Fruit fly (Drosophila melanogaster) whole organism, embryonic: ENCODE results near the gene CG6569.
A peak's percentile ranks its signal among the peaks of the same experiment; 100 is the strongest.

ENCODE experiments used
- ATbp ChIP-seq: fragments of 200-800 bp; sonication (Bioruptor generic); optimal IDR thresholded peaks from 2 replicates; lab custom pipeline; 2017; ENCODE audit warnings: missing biosample characterization, mild to moderate bottlenecking, missing genetic modification characterization, missing genetic modification reagents
- Abd-B ChIP-seq: fragments of 200-800 bp; sonication (Bioruptor generic); optimal IDR thresholded peaks from 2 replicates; lab custom pipeline; 2018; ENCODE audit warnings: missing biosample characterization, mild to moderate bottlenecking, missing genetic modification characterization, moderate library complexity
- Antp ChIP-seq: fragments of 200-800 bp; sonication (Bioruptor generic); optimal IDR thresholded peaks from 3 replicates; lab custom pipeline; 2016; ENCODE audit warnings: missing biosample characterization, missing genetic modification characterization
- C15 ChIP-seq: fragments of 200-800 bp; sonication (Bioruptor generic); IDR thresholded peaks from 3 replicates; pipeline ENCODE4 v1.3.6; 2022; ENCODE audit warnings: missing biosample characterization, missing genetic modification characterization
- CG10321 ChIP-seq: fragments of 200-800 bp; sonication (Bioruptor generic); IDR thresholded peaks from 2 replicates; pipeline ENCODE4 v1.3.6; 2022; ENCODE audit warnings: missing biosample characterization, missing genetic modification characterization
- CG12236 ChIP-seq: fragments of 200-800 bp; sonication (Bioruptor generic); optimal IDR thresholded peaks from 2 replicates; lab custom pipeline; 2016; ENCODE audit warnings: missing biosample characterization, missing genetic modification characterization
- CG12769 ChIP-seq: fragments of 200-800 bp; sonication (Bioruptor generic); optimal IDR thresholded peaks from 2 replicates; lab custom pipeline; 2019; ENCODE audit warnings: missing biosample characterization, mild to moderate bottlenecking, missing genetic modification characterization, moderate library complexity
- CG13123 ChIP-seq: fragments of 200-800 bp; sonication (Bioruptor generic); optimal IDR thresholded peaks from 2 replicates; lab custom pipeline; 2016; ENCODE audit warnings: missing biosample characterization, missing genetic modification characterization
- CG13424 ChIP-seq: fragments of 200-800 bp; sonication (Bioruptor generic); optimal IDR thresholded peaks from 2 replicates; lab custom pipeline; 2019; ENCODE audit warnings: missing biosample characterization, mild to moderate bottlenecking, missing genetic modification characterization, moderate library complexity
- CG13624 ChIP-seq: fragments of 200-800 bp; sonication (Bioruptor generic); optimal IDR thresholded peaks from 2 replicates; lab custom pipeline; 2016; ENCODE audit warnings: missing biosample characterization, missing genetic modification characterization
- CG14441 ChIP-seq: fragments of 200-800 bp; sonication (Bioruptor generic); IDR thresholded peaks from 2 replicates; pipeline ENCODE4 v1.3.6; 2022; ENCODE audit warnings: missing biosample characterization, missing genetic modification characterization
- CG15011 ChIP-seq: fragments of 200-800 bp; sonication (Bioruptor generic); optimal IDR thresholded peaks from 3 replicates; lab custom pipeline; 2018; ENCODE audit warnings: missing biosample characterization, mild to moderate bottlenecking, missing genetic modification characterization
- CG17802 ChIP-seq: fragments of 200-800 bp; sonication (Bioruptor generic); optimal IDR thresholded peaks from 2 replicates; lab custom pipeline; 2018; ENCODE audit warnings: missing biosample characterization, mild to moderate bottlenecking, missing genetic modification characterization, moderate library complexity
- CG31365 ChIP-seq: fragments of 200-800 bp; sonication (Bioruptor generic); optimal IDR thresholded peaks from 2 replicates; lab custom pipeline; 2018; ENCODE audit warnings: missing biosample characterization, mild to moderate bottlenecking, missing genetic modification characterization
- CG34422 ChIP-seq: fragments of 200-800 bp; sonication (Bioruptor generic); IDR thresholded peaks from 3 replicates; pipeline ENCODE4 v1.3.6; 2022; ENCODE audit warnings: missing biosample characterization, missing genetic modification characterization
- CG4424 ChIP-seq: fragments of 200-800 bp; sonication (Bioruptor generic); optimal IDR thresholded peaks from 3 replicates; lab custom pipeline; 2016; ENCODE audit warnings: missing biosample characterization, missing genetic modification characterization
- CG4854 ChIP-seq: fragments of 200-800 bp; sonication (Bioruptor generic); optimal IDR thresholded peaks from 2 replicates; lab custom pipeline; 2016; ENCODE audit warnings: missing biosample characterization, missing genetic modification characterization, inconsistent platforms
- CG6175 ChIP-seq: fragments of 200-800 bp; sonication (Bioruptor generic); IDR thresholded peaks from 3 replicates; pipeline ENCODE4 v1.3.6; 2022; ENCODE audit warnings: missing biosample characterization, missing genetic modification characterization
- CG8089 ChIP-seq: fragments of 200-800 bp; sonication (Bioruptor generic); optimal IDR thresholded peaks from 3 replicates; lab custom pipeline; 2016; ENCODE audit warnings: missing biosample characterization, missing genetic modification characterization
- CG8765 ChIP-seq: fragments of 200-800 bp; sonication (Bioruptor generic); IDR thresholded peaks from 2 replicates; pipeline ENCODE4 v1.3.6; 2022; ENCODE audit warnings: missing biosample characterization, missing genetic modification characterization
- CHES-1-like ChIP-seq: fragments of 200-800 bp; sonication (Bioruptor generic); optimal IDR thresholded peaks from 2 replicates; lab custom pipeline; 2016; ENCODE audit warnings: missing biosample characterization, missing genetic modification characterization
- D19B ChIP-seq: fragments of 200-800 bp; sonication (Bioruptor generic); optimal IDR thresholded peaks from 2 replicates; lab custom pipeline; 2017; ENCODE audit warnings: missing biosample characterization, mild to moderate bottlenecking, missing genetic modification characterization
- Deaf1 ChIP-seq: fragments of 200-800 bp; optimal IDR thresholded peaks from 3 replicates; lab custom pipeline; 2019; ENCODE audit warnings: missing biosample characterization, mild to moderate bottlenecking, missing genetic modification characterization, moderate library complexity
- Hsf ChIP-seq: fragments of 200-800 bp; sonication (Bioruptor generic); optimal IDR thresholded peaks from 3 replicates; lab custom pipeline; 2016; ENCODE audit warnings: missing biosample characterization, missing genetic modification characterization
- Lhr ChIP-seq: fragments of 200-800 bp; sonication (Bioruptor generic); optimal IDR thresholded peaks from 3 replicates; lab custom pipeline; 2017; ENCODE audit warnings: mild to moderate bottlenecking, missing biosample characterization, missing genetic modification reagents, missing genetic modification characterization
- Mad ChIP-seq: fragments of 200-800 bp; sonication (Bioruptor generic); optimal IDR thresholded peaks from 2 replicates; lab custom pipeline; 2016; ENCODE audit warnings: missing biosample characterization, missing genetic modification characterization
- Nf-YB ChIP-seq: fragments of 200-800 bp; sonication (Bioruptor generic); optimal IDR thresholded peaks from 3 replicates; lab custom pipeline; 2019; ENCODE audit warnings: missing biosample characterization, mild to moderate bottlenecking, missing genetic modification characterization, moderate library complexity
- Opbp ChIP-seq: fragments of 200-800 bp; sonication (Bioruptor generic); IDR thresholded peaks from 3 replicates; pipeline ENCODE4 v1.3.6; 2022; ENCODE audit warnings: missing biosample characterization, missing genetic modification characterization; ENCODE audit not compliant: partially characterized antibody
- Optix ChIP-seq: fragments of 200-800 bp; sonication (Bioruptor generic); IDR thresholded peaks from 3 replicates; pipeline ENCODE4 v1.3.6; 2022; ENCODE audit warnings: missing biosample characterization, missing genetic modification characterization
- Ptx1 ChIP-seq: fragments of 200-800 bp; sonication (Bioruptor generic); IDR thresholded peaks from 2 replicates; pipeline ENCODE4 v1.3.6; 2022; ENCODE audit warnings: missing biosample characterization, missing genetic modification characterization
- Ravus ChIP-seq: fragments of 200-800 bp; sonication (Bioruptor generic); IDR thresholded peaks from 2 replicates; pipeline ENCODE4 v1.3.6; 2022; ENCODE audit warnings: missing biosample characterization, missing genetic modification characterization
- Taf1 ChIP-seq: fragments of 200-800 bp; sonication (Bioruptor generic); IDR thresholded peaks from 2 replicates; pipeline ENCODE4 v1.3.6; 2022; ENCODE audit warnings: missing biosample characterization, missing genetic modification characterization
- YL-1 ChIP-seq: fragments of 200-800 bp; sonication (Bioruptor generic); optimal IDR thresholded peaks from 3 replicates; lab custom pipeline; 2017; ENCODE audit warnings: missing biosample characterization, mild to moderate bottlenecking, missing genetic modification characterization
- br ChIP-seq: fragments of >200 bp; optimal IDR thresholded peaks from 2 replicates; lab custom pipeline; 2017
- ci ChIP-seq: fragments of 200-800 bp; sonication (Bioruptor generic); IDR thresholded peaks from 3 replicates; pipeline ENCODE4 v1.3.6; 2022; ENCODE audit warnings: missing biosample characterization, missing genetic modification characterization
- dm ChIP-seq: fragments of 200-800 bp; sonication (Bioruptor generic); optimal IDR thresholded peaks from 3 replicates; lab custom pipeline; 2016; ENCODE audit warnings: missing biosample characterization, missing genetic modification characterization
- dmrt99B ChIP-seq: fragments of 200-800 bp; sonication (Bioruptor generic); optimal IDR thresholded peaks from 2 replicates; lab custom pipeline; 2018; ENCODE audit warnings: missing biosample characterization, mild to moderate bottlenecking, missing genetic modification characterization, moderate library complexity
- dysf ChIP-seq: fragments of 200-800 bp; sonication (Bioruptor generic); IDR thresholded peaks from 3 replicates; pipeline ENCODE4 v1.3.6; 2022; ENCODE audit warnings: missing biosample characterization, missing genetic modification characterization
- emc ChIP-seq: fragments of 200-800 bp; sonication (Bioruptor generic); optimal IDR thresholded peaks from 2 replicates; lab custom pipeline; 2016; ENCODE audit warnings: missing biosample characterization, missing genetic modification characterization
- esg ChIP-seq: fragments of 200-800 bp; sonication (Bioruptor generic); conservative IDR thresholded peaks from 2 replicates; pipeline ENCODE4 v1.3.6; 2022; ENCODE audit warnings: missing biosample characterization, missing genetic modification characterization
- jigr1 ChIP-seq: fragments of 200-800 bp; sonication (Bioruptor generic); IDR thresholded peaks from 3 replicates; pipeline ENCODE4 v1.3.6; 2022; ENCODE audit warnings: missing biosample characterization, missing genetic modification characterization
- kni ChIP-seq: fragments of 200-800 bp; sonication (Bioruptor generic); optimal IDR thresholded peaks from 3 replicates; lab custom pipeline; 2017; ENCODE audit warnings: mild to moderate bottlenecking, missing biosample characterization, missing genetic modification reagents, missing genetic modification characterization
- knrl ChIP-seq: fragments of 200-800 bp; sonication (Bioruptor generic); IDR thresholded peaks from 3 replicates; pipeline ENCODE4 v1.3.6; 2022; ENCODE audit warnings: missing biosample characterization, missing genetic modification characterization; ENCODE audit not compliant: partially characterized antibody
- lbe ChIP-seq: fragments of 200-800 bp; sonication (Bioruptor generic); optimal IDR thresholded peaks from 2 replicates; lab custom pipeline; 2016; ENCODE audit warnings: missing biosample characterization, mild to moderate bottlenecking, missing genetic modification characterization
- lola ChIP-seq, 3 experiments: fragments of >200 bp in 2 of 3; fragments of 200-800 bp in 1 of 3; sonication (Bioruptor generic) in 1 of 3; optimal IDR thresholded peaks; 2 replicates each; lab custom pipeline; 2017 to 2019; ENCODE audit warnings: missing biosample characterization in 3 of 3, missing genetic modification characterization in 3 of 3, mild to moderate bottlenecking in 1 of 3, moderate library complexity in 1 of 3
- mam ChIP-seq: fragments of 200-800 bp; sonication (Bioruptor generic); optimal IDR thresholded peaks from 3 replicates; lab custom pipeline; 2016; ENCODE audit warnings: missing biosample characterization, missing genetic modification characterization
- pb ChIP-seq: fragments of 200-800 bp; sonication (Bioruptor generic); optimal IDR thresholded peaks from 3 replicates; lab custom pipeline; 2016; ENCODE audit warnings: missing biosample characterization, missing genetic modification characterization
- sna ChIP-seq: fragments of 200-800 bp; sonication (Bioruptor generic); IDR thresholded peaks from 2 replicates; pipeline ENCODE4 v1.3.6; 2022; ENCODE audit warnings: missing biosample characterization, missing genetic modification characterization; ENCODE audit not compliant: partially characterized antibody
- sqz ChIP-seq: fragments of 200-800 bp; sonication (Bioruptor generic); optimal IDR thresholded peaks from 3 replicates; lab custom pipeline; 2018; ENCODE audit warnings: missing biosample characterization, mild to moderate bottlenecking, missing genetic modification characterization
- tll ChIP-seq, 2 experiments: fragments of 200-800 bp in 1 of 2; fragments of >200 bp in 1 of 2; sonication (Bioruptor generic) in 1 of 2; optimal IDR thresholded peaks; 2 replicates each; lab custom pipeline; 2017 to 2019; ENCODE audit warnings: missing biosample characterization in 2 of 2, missing genetic modification characterization in 2 of 2, mild to moderate bottlenecking in 1 of 2, moderate library complexity in 1 of 2
- toy ChIP-seq: fragments of 200-800 bp; sonication (Bioruptor generic); IDR thresholded peaks from 2 replicates; pipeline ENCODE4 v1.3.6; 2022; ENCODE audit warnings: missing biosample characterization, missing genetic modification characterization
- zen2 ChIP-seq: fragments of 200-800 bp; sonication (Bioruptor generic); IDR thresholded peaks from 3 replicates; pipeline ENCODE4 v1.3.6; 2022; ENCODE audit warnings: missing biosample characterization, missing genetic modification characterization; ENCODE audit not compliant: partially characterized antibody

Gene CG6569

DNA sequence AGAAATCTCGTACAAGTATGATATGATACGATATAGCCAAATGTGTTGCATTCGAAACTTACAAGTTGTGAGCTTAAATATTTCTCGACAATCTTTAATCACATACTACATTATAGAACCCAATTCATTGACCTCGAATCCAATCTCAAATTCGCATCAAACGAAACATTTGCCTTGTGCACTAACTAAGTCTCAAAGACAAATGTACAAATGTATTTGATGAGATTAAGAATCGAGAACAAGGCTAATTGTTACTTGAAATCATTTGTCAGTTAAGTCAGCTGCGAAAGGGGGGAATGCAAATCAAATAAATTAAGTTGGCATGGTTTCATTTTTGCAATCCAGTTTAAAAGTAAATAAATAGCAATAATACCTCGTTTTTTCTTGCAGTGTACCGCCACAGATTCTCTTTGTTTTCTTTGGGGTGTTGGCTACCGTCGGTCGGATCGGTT lies 29.2 kb downstream of the CG6569 start (continued):
- TF ChIP-seq emc (GFP tag; lab: Kevin White, UChicago), result no peak
- TF ChIP-seq esg, result no peak
- TF ChIP-seq jigr1 (GFP tag; lab: Robert Waterston, UW), result no peak
- no peak for TF ChIP-seq knrl (GFP tag; lab: Robert Waterston, UW)
- no peak for TF ChIP-seq CHES-1-like (GFP tag; lab: Kevin White, UChicago)
- TF ChIP-seq lbe, result peak; percentile 24
- TF ChIP-seq toy, result no peak
- no peak for TF ChIP-seq C15 (GFP tag; lab: Robert Waterston, UW)
- no peak for TF ChIP-seq dm (GFP tag; lab: Kevin White, UChicago)
- peak; percentile 9 for TF ChIP-seq CG4424 (GFP tag; lab: Kevin White, UChicago)
- TF ChIP-seq Opbp (GFP tag; lab: Robert Waterston, UW), result no peak
- TF ChIP-seq ATbp (GFP tag; lab: Kevin White, UChicago), result peak; percentile 13
- no peak for TF ChIP-seq CG14441 (GFP tag; lab: Robert Waterston, UW)
- TF ChIP-seq Mad (GFP tag; lab: Kevin White, UChicago), result no peak
- TF ChIP-seq CG31365 (tag; lab: Kevin White, UChicago), result no peak
- no peak for TF ChIP-seq Antp (GFP tag; lab: Kevin White, UChicago)
- no peak for TF ChIP-seq Deaf1 (tag; lab: Kevin White, UChicago)
- no peak for TF ChIP-seq CG13624
- TF ChIP-seq kni (GFP tag; lab: Kevin White, UChicago), result no peak
- TF ChIP-seq Ptx1 (GFP tag; lab: Robert Waterston, UW), result no peak
- peak in 1 of 3 experiments; percentile 28 for TF ChIP-seq lola (GFP tag; optimal IDR thresholded peaks at IDR 0.05; lab: Kevin White, UChicago)
- no peak for TF ChIP-seq Ravus (GFP tag; lab: Robert Waterston, UW)
- TF ChIP-seq Lhr (GFP tag; lab: Kevin White, UChicago), result no peak
- TF ChIP-seq CG12769 (tag; lab: Kevin White, UChicago), result no peak
- TF ChIP-seq CG8089 (GFP tag; lab: Kevin White, UChicago), result peak; percentile 0
- TF ChIP-seq Abd-B, result no peak
- TF ChIP-seq dysf (GFP tag; lab: Robert Waterston, UW), result peak; percentile 40; the same call in 1 of the 3 replicates
- TF ChIP-seq CG6175 (GFP tag; lab: Robert Waterston, UW), result no peak
- TF ChIP-seq br (lab: Kevin White, UChicago), result no peak
- no peak for TF ChIP-seq CG15011 (GFP tag; lab: Kevin White, UChicago)
- no peak for TF ChIP-seq CG34422 (GFP tag; lab: Robert Waterston, UW)
- no peak for TF ChIP-seq CG12236 (GFP tag; lab: Kevin White, UChicago)
- TF ChIP-seq pb (GFP tag; lab: Kevin White, UChicago), result no peak
- no peak for TF ChIP-seq tll (GFP tag; optimal IDR thresholded peaks at IDR 0.05; lab: Kevin White, UChicago)
- TF ChIP-seq D19B (GFP tag; lab: Kevin White, UChicago), result no peak
- peak; percentile 11 for TF ChIP-seq Hsf
- peak; percentile 33 for TF ChIP-seq CG13424 (tag; lab: Kevin White, UChicago)
- no peak for TF ChIP-seq zen2 (GFP tag; lab: Robert Waterston, UW)
- TF ChIP-seq Nf-YB (GFP tag; lab: Kevin White, UChicago), result no peak
- no peak for TF ChIP-seq mam (GFP tag; lab: Kevin White, UChicago)
- no peak for TF ChIP-seq CG8765 (GFP tag; lab: Robert Waterston, UW)
- TF ChIP-seq CG13123, result no peak
- TF ChIP-seq Optix (GFP tag; lab: Robert Waterston, UW), result no peak
- TF ChIP-seq CG10321 (GFP tag; lab: Robert Waterston, UW), result no peak
- TF ChIP-seq sqz (GFP tag; lab: Kevin White, UChicago), result no peak
- no peak for TF ChIP-seq CG4854
- TF ChIP-seq YL-1, result no peak
- TF ChIP-seq Taf1, result no peak
- no peak for TF ChIP-seq ci (GFP tag; lab: Robert Waterston, UW)
- TF ChIP-seq dmrt99B (tag; lab: Kevin White, UChicago), result peak; percentile 59
- no peak for TF ChIP-seq sna (GFP tag; lab: Robert Waterston, UW)
- no peak for TF ChIP-seq CG17802 (tag; lab: Kevin White, UChicago)
